Worm (Caenorhabditis elegans): Measurements from ENCODE around the gene skr-10.

ce11 chrIV:15941403-15941802, 5.2 kb upstream of the skr-10 start, which contains the start of gene Y105C5B.11:
- TF ChIP-seq Y53G8AR.9 (GFP tag; conservative IDR thresholded peaks at IDR 0.05) (no peak), atf-7 (tag; optimal IDR thresholded peaks at IDR 0.05) (no peak), K11D2.4 (GFP tag; IDR thresholded peaks at IDR 0.05) (no peak), zim-3 (tag; optimal IDR thresholded peaks at IDR 0.05) (no peak), cebp-1 (GFP tag; IDR thresholded peaks at IDR 0.05) (no peak), cebp-1 (tag; optimal IDR thresholded peaks at IDR 0.05) (no peak), Y67H2A.10 (GFP tag; conservative IDR thresholded peaks at IDR 0.05) (no peak), mes-4 (tag; optimal IDR thresholded peaks at IDR 0.05) (no peak), dox-1 (GFP tag; IDR thresholded peaks at IDR 0.05) (no peak), lsl-1 (GFP tag; optimal IDR thresholded peaks at IDR 0.05) (no peak), madf-8 (GFP tag; conservative IDR thresholded peaks at IDR 0.05) (no peak), him-1 (tag; optimal IDR thresholded peaks at IDR 0.05) (no peak), ceh-100 (GFP tag; IDR thresholded peaks at IDR 0.05) (no peak), ztf-26 (tag; optimal IDR thresholded peaks at IDR 0.05) (no peak), F22D6.2 (tag; optimal IDR thresholded peaks at IDR 0.05) (no peak)
